Worm (Caenorhabditis elegans) whole organism, late embryonic: ENCODE results near the gene hlh-14.
"Not testable (repeated sequence)": the region's sequence is repeated elsewhere in the genome, so short reads cannot be mapped to it uniquely, and the experiment has no call there.

Experiments used
- C08G9.2 ChIP-seq: sonication (generic microtip); optimal IDR thresholded peaks from 2 replicates; lab custom pipeline; 2016; ENCODE audit warnings: mild to moderate bottlenecking, missing genetic modification characterization, moderate library complexity, missing compliant biosample characterization
- T23F11.4 ChIP-seq: fragments of 200-800 bp; sonication (Bioruptor generic); optimal IDR thresholded peaks from 2 replicates; lab custom pipeline; 2018; ENCODE audit warnings: mild to moderate bottlenecking, missing genetic modification characterization, missing compliant biosample characterization
- ahr-1 ChIP-seq: sonication (generic microtip); optimal IDR thresholded peaks from 2 replicates; lab custom pipeline; 2016; ENCODE audit warnings: missing genetic modification characterization, missing compliant biosample characterization
- ceh-19 ChIP-seq: fragments of 200-800 bp; sonication (Bioruptor generic); optimal IDR thresholded peaks from 2 replicates; lab custom pipeline; 2018; ENCODE audit warnings: mild to moderate bottlenecking, missing genetic modification characterization, missing compliant biosample characterization
- ceh-2 ChIP-seq: sonication (generic microtip); optimal IDR thresholded peaks from 2 replicates; lab custom pipeline; 2016; ENCODE audit warnings: missing genotype, missing genetic modification characterization, missing compliant biosample characterization
- ceh-24 ChIP-seq: sonication (generic microtip); optimal IDR thresholded peaks from 2 replicates; lab custom pipeline; 2016; ENCODE audit warnings: mild to moderate bottlenecking, missing genetic modification characterization, missing compliant biosample characterization
- ceh-30 ChIP-seq: fragments of 150-350 bp; optimal IDR thresholded peaks from 2 replicates; lab custom pipeline; 2014; ENCODE audit warnings: missing biosample characterization, missing genetic modification characterization
- ceh-34 ChIP-seq: sonication (generic microtip); optimal IDR thresholded peaks from 2 replicates; lab custom pipeline; 2016; ENCODE audit warnings: mild to moderate bottlenecking, missing genetic modification characterization, missing compliant biosample characterization
- ceh-48 ChIP-seq: sonication (generic microtip); optimal IDR thresholded peaks from 2 replicates; lab custom pipeline; 2016; ENCODE audit warnings: missing genetic modification characterization, inconsistent platforms, missing compliant biosample characterization
- che-1 ChIP-seq: sonication (generic microtip); optimal IDR thresholded peaks from 2 replicates; lab custom pipeline; 2016; ENCODE audit warnings: mild to moderate bottlenecking, missing genetic modification characterization, missing compliant biosample characterization
- dve-1 ChIP-seq: sonication (generic microtip); optimal IDR thresholded peaks from 2 replicates; lab custom pipeline; 2017; ENCODE audit warnings: antibody characterized with exemption, mild to moderate bottlenecking, missing genetic modification characterization, missing compliant biosample characterization
- elt-2 ChIP-seq: sonication (generic microtip); optimal IDR thresholded peaks from 2 replicates; lab custom pipeline; 2016; ENCODE audit warnings: missing genetic modification reagents, missing genetic modification characterization, missing compliant biosample characterization
- ets-4 ChIP-seq: sonication (generic microtip); optimal IDR thresholded peaks from 2 replicates; lab custom pipeline; 2016; ENCODE audit warnings: missing genetic modification characterization, missing compliant biosample characterization
- eyg-1 ChIP-seq: sonication (generic microtip); optimal IDR thresholded peaks from 2 replicates; lab custom pipeline; 2016; ENCODE audit warnings: missing genotype, missing genetic modification characterization, missing compliant biosample characterization
- fkh-10 ChIP-seq: fragments of 150-350 bp; optimal IDR thresholded peaks from 2 replicates; lab custom pipeline; 2014; ENCODE audit warnings: missing biosample characterization, missing genetic modification reagents, missing genetic modification characterization
- fkh-6 ChIP-seq: sonication (generic microtip); optimal IDR thresholded peaks from 2 replicates; lab custom pipeline; 2016; ENCODE audit warnings: missing genetic modification characterization, missing compliant biosample characterization
- hlh-13 ChIP-seq: fragments of 200-800 bp; sonication (Bioruptor generic); optimal IDR thresholded peaks from 2 replicates; lab custom pipeline; 2018; ENCODE audit warnings: mild to moderate bottlenecking, missing genetic modification characterization, missing compliant biosample characterization
- hlh-15 ChIP-seq: sonication (generic microtip); optimal IDR thresholded peaks from 2 replicates; lab custom pipeline; 2016; ENCODE audit warnings: missing genetic modification characterization, missing compliant biosample characterization
- hlh-30 ChIP-seq: sonication (generic microtip); optimal IDR thresholded peaks from 2 replicates; lab custom pipeline; 2017; ENCODE audit warnings: antibody characterized with exemption, missing genetic modification characterization, missing compliant biosample characterization; ENCODE audit not compliant: insufficient read depth
- lin-11 ChIP-seq: fragments of 200-800 bp; sonication (Bioruptor generic); optimal IDR thresholded peaks from 2 replicates; lab custom pipeline; 2018; ENCODE audit warnings: mild to moderate bottlenecking, missing genetic modification characterization, missing compliant biosample characterization
- madf-2 ChIP-seq: sonication (generic microtip); optimal IDR thresholded peaks from 2 replicates; lab custom pipeline; 2017; ENCODE audit warnings: missing genetic modification characterization, missing compliant biosample characterization
- nhr-11 ChIP-seq: fragments of 150-350 bp; optimal IDR thresholded peaks from 2 replicates; lab custom pipeline; 2014; ENCODE audit warnings: missing biosample characterization, missing genetic modification characterization
- nhr-232 ChIP-seq: sonication (generic microtip); optimal IDR thresholded peaks from 2 replicates; lab custom pipeline; 2016; ENCODE audit warnings: missing genetic modification characterization, missing compliant biosample characterization
- pros-1 ChIP-seq: fragments of 150-350 bp; optimal IDR thresholded peaks from 2 replicates; lab custom pipeline; 2014; ENCODE audit warnings: missing biosample characterization, missing genetic modification reagents, missing genetic modification characterization
- ref-2 ChIP-seq: sonication (generic microtip); optimal IDR thresholded peaks from 2 replicates; lab custom pipeline; 2016; ENCODE audit warnings: missing genetic modification characterization, missing compliant biosample characterization
- rnt-1 ChIP-seq: sonication (generic microtip); optimal IDR thresholded peaks from 2 replicates; lab custom pipeline; 2016; ENCODE audit warnings: missing genetic modification characterization, missing compliant biosample characterization
- unc-42 ChIP-seq: sonication (generic microtip); optimal IDR thresholded peaks from 2 replicates; lab custom pipeline; 2016; ENCODE audit warnings: missing genotype, missing genetic modification characterization, missing compliant biosample characterization
- unc-55 ChIP-seq: sonication (generic microtip); optimal IDR thresholded peaks from 2 replicates; lab custom pipeline; 2017; ENCODE audit warnings: missing biosample characterization, missing genetic modification reagents, missing genetic modification characterization
- unc-86 ChIP-seq: sonication (generic microtip); optimal IDR thresholded peaks from 2 replicates; lab custom pipeline; 2016; ENCODE audit warnings: missing genetic modification characterization, missing compliant biosample characterization

The hlh-14 gene

DNA sequence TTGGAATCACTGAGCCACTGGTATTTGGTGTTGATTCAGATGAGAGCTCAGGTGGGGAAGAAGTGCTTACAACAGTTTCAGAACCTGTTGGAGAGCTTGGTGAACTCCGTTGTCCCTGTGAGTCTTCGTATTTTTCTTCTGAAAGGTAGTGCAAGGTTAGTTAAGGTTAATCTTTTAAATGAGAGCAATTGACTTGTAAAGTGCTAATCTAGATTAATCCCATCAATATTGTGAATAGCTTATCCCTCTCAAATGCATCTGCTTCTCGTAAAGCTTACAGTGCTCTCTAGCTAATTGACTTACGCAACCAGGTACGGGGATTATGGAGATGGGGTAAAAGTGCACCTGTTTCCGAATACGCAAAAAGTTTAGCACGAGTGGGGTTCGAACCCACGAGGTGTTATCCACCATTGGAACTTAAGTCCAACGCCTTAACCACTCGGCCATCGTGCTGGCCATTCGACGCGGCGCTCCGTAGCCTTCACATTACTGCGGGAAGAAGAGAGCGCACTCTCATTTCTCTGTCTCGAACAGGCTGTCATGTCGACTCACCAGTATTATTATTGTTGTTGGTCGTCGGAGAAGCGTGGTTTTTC lies 34.0 kb upstream of the hlh-14 start (continued):
- TF ChIP-seq fkh-10 (GFP tag; lab: Kevin White, UChicago) (no peak), ceh-24 (tag; lab: Kevin White, UChicago) (peak; percentile 8), C08G9.2 (tag; lab: Kevin White, UChicago) (peak; percentile 47), unc-86 (tag; lab: Kevin White, UChicago) (no peak), hlh-30 (peak; percentile 39), ceh-30 (tag; lab: Kevin White, UChicago) (no peak), unc-42 (tag; lab: Kevin White, UChicago) (peak; percentile 30), ets-4 (no peak), pros-1 (tag; lab: Kevin White, UChicago) (no peak), ceh-34 (peak; percentile 31), ref-2 (tag; lab: Kevin White, UChicago) (peak; percentile 59), fkh-6 (tag; lab: Kevin White, UChicago) (peak; percentile 59), T23F11.4 (peak; percentile 51), nhr-232 (tag; lab: Kevin White, UChicago) (peak; percentile 44), madf-2 (peak; percentile 47), rnt-1 (tag; lab: Kevin White, UChicago) (no peak), dve-1 (tag; lab: Kevin White, UChicago) (peak; percentile 66), ceh-19 (GFP tag; lab: Kevin White, UChicago) (no peak), nhr-11 (no peak), hlh-15 (tag; lab: Kevin White, UChicago) (no peak), ceh-48 (tag; lab: Kevin White, UChicago) (peak; percentile 33), hlh-13 (GFP tag; lab: Kevin White, UChicago) (peak; percentile 59)
- TF ChIP-seq, all 69 proteins: peak for 38

DNA sequence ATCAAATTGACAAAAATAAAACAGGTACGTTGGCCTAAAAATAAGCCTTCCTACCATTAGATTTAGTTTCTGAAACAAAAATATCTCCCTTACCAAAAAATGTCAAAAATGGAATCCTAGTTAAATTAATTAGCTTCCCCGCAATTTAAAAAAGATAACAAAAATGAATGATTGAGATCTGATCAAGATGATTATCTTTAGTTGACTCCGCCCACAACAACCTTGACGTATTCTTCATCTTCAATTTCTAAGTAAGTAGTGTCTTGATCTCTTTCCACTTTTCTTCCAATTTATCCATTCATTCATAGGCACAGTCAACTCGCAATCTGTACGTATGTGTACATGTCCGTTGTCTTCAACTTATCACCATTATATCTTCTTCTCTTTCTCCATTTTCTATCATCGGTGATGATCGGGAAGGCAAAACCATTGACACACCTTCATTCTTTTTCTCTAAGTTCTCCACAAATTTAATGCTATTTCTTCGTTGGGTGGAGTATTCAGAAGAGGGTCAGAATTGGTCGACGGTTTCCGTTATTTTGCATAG lies 29.7 kb upstream of the hlh-14 start:
- no peak for TF ChIP-seq eyg-1

DNA sequence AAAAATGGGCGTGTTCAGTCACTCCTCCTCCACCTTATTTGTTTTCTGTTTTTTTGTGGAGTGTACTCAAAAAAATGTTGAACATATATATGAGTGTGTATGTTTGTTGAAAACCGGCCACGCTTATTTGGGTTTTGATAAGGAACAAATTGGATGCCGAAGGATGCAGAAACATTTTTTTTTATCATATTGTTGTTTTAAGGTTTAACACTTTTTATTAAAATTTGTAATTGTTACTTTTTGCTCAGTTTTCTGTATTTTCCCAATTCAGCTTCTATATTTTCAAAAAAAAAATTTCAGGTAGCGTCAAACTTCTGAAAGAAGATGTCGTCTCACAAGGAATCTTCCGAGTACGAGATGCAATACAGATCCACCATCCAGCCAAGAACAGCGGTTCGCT lies 26.6 kb upstream of the hlh-14 start, which contains the start of gene ifb-1:
Gene ifb-1 (plus strand): TSS at position 301 of the 400 bp plus-strand sequence.
- no peak for TF ChIP-seq T23F11.4
- TF ChIP-seq nhr-232 (tag; lab: Kevin White, UChicago): no peak
- TF ChIP-seq hlh-13 (GFP tag; lab: Kevin White, UChicago): no peak
- no peak for TF ChIP-seq ceh-2 (tag; lab: Kevin White, UChicago)

- TF ChIP-seq lin-11 (tag; lab: Kevin White, UChicago); T23F11.4; nhr-11: not testable (repeated sequence)
These were observed 19.0 kb upstream of the hlh-14 start, which contains the start of the genes F10C1.3 and F10C1.23 for ce11 chrII:5757656-5758055. Gene F10C1.3 (minus strand): TSS chrII:5757756. Gene F10C1.23 (plus strand): TSS chrII:5758040.

ce11 chrII:5754168-5754567 lies 15.5 kb upstream of the hlh-14 start, which contains the start of gene F10C1.8:
Gene F10C1.8 (plus strand): TSS chrII:5754468.
- TF ChIP-seq unc-55 (GFP tag; lab: Kevin White, UChicago): no peak
- no peak for TF ChIP-seq nhr-11
- TF ChIP-seq ahr-1: no peak
- TF ChIP-seq ceh-19 (GFP tag; lab: Kevin White, UChicago): no peak
- no peak for TF ChIP-seq rnt-1 (tag; lab: Kevin White, UChicago)
- no peak for TF ChIP-seq C08G9.2 (tag; lab: Kevin White, UChicago)

- TF ChIP-seq che-1 (tag; lab: Kevin White, UChicago): no peak
- no peak for TF ChIP-seq ceh-24 (tag; lab: Kevin White, UChicago)
- peak; percentile 83 for TF ChIP-seq elt-2 (tag; lab: Kevin White, UChicago)
- TF ChIP-seq, all 69 proteins: peak for 1
These were observed 12.7 kb upstream of the hlh-14 start for ce11 chrII:5751353-5751752.
